Worm (Caenorhabditis elegans): ENCODE results near the gene srh-275.

- TF ChIP-seq klf-2 (GFP tag; conservative IDR thresholded peaks at IDR 0.05) (no peak), tab-1 (GFP tag; IDR thresholded peaks at IDR 0.05) (no peak), flt-1 (GFP tag; IDR thresholded peaks at IDR 0.05) (no peak)
Observed at ce11 chrV:7326928-7327327, 25.9 kb upstream of the srh-275 start, which contains the start of gene F10G2.4.
